Fruit fly (Drosophila melanogaster) whole organism, embryonic: ENCODE measurements around the gene Pdhb.

Experiments
- Abd-B ChIP-seq: fragments of 200-800 bp; sonication (Bioruptor generic); optimal IDR thresholded peaks from 2 replicates; lab custom pipeline; 2018; ENCODE audit warnings: missing biosample characterization, mild to moderate bottlenecking, missing genetic modification characterization, moderate library complexity
- Adf1 ChIP-seq: fragments of 200-800 bp; sonication (Bioruptor generic); IDR thresholded peaks from 2 replicates; pipeline ENCODE4 v1.3.6; 2022; ENCODE audit warnings: missing biosample characterization, missing genetic modification characterization
- CG11247 ChIP-seq: fragments of 200-800 bp; sonication (Bioruptor generic); IDR thresholded peaks from 2 replicates; pipeline ENCODE4 v1.3.6; 2022; ENCODE audit warnings: missing biosample characterization, missing genetic modification characterization
- CG11695 ChIP-seq: fragments of 200-800 bp; sonication (Bioruptor generic); IDR thresholded peaks from 3 replicates; pipeline ENCODE4 v1.3.6; 2022; ENCODE audit warnings: missing biosample characterization, missing genetic modification characterization
- CG13287 ChIP-seq: fragments of 200-800 bp; sonication (Bioruptor generic); IDR thresholded peaks from 2 replicates; pipeline ENCODE4 v1.3.6; 2022; ENCODE audit warnings: missing biosample characterization, missing genetic modification characterization; ENCODE audit not compliant: partially characterized antibody
- CG15073 ChIP-seq: fragments of 200-800 bp; sonication (Bioruptor generic); optimal IDR thresholded peaks from 2 replicates; lab custom pipeline; 2016; ENCODE audit warnings: missing biosample characterization, missing genetic modification characterization
- CG15601 ChIP-seq: fragments of 200-800 bp; sonication (Bioruptor generic); optimal IDR thresholded peaks from 3 replicates; lab custom pipeline; 2019; ENCODE audit warnings: missing biosample characterization, mild to moderate bottlenecking, missing genetic modification characterization, moderate library complexity
- CG2199 ChIP-seq: fragments of 200-800 bp; sonication (Bioruptor generic); IDR thresholded peaks from 3 replicates; pipeline ENCODE4 v1.3.6; 2022; ENCODE audit warnings: missing biosample characterization, missing genetic modification characterization
- CG32772 ChIP-seq: fragments of 200-800 bp; sonication (Bioruptor generic); IDR thresholded peaks from 2 replicates; pipeline ENCODE4 v1.3.6; 2022; ENCODE audit warnings: missing biosample characterization, missing genetic modification characterization
- CG34376 ChIP-seq: fragments of 200-800 bp; sonication (Bioruptor generic); optimal IDR thresholded peaks from 2 replicates; lab custom pipeline; 2018; ENCODE audit warnings: missing biosample characterization, mild to moderate bottlenecking, missing genetic modification characterization
- CG4707 ChIP-seq: fragments of 200-800 bp; sonication (Bioruptor generic); optimal IDR thresholded peaks from 2 replicates; lab custom pipeline; 2018; ENCODE audit warnings: missing biosample characterization, mild to moderate bottlenecking, missing genetic modification characterization, moderate library complexity
- CG6654 ChIP-seq: fragments of 200-800 bp; sonication (Bioruptor generic); optimal IDR thresholded peaks from 2 replicates; lab custom pipeline; 2017; ENCODE audit warnings: missing biosample characterization, mild to moderate bottlenecking, missing genetic modification characterization
- CG6791 ChIP-seq: fragments of 200-800 bp; sonication (Bioruptor generic); IDR thresholded peaks from 3 replicates; pipeline ENCODE4 v1.3.6; 2022; ENCODE audit warnings: missing biosample characterization, missing genetic modification characterization; ENCODE audit not compliant: partially characterized antibody
- CG7357 ChIP-seq: fragments of 200-800 bp; sonication (Bioruptor generic); IDR thresholded peaks from 3 replicates; pipeline ENCODE4 v1.3.6; 2022; ENCODE audit warnings: missing biosample characterization, missing genetic modification characterization
- CG7963 ChIP-seq: fragments of 200-800 bp; sonication (Bioruptor generic); IDR thresholded peaks from 3 replicates; pipeline ENCODE4 v1.3.6; 2022; ENCODE audit warnings: missing biosample characterization, missing genetic modification characterization; ENCODE audit not compliant: partially characterized antibody
- CG9727 ChIP-seq: fragments of 200-800 bp; sonication (Bioruptor generic); optimal IDR thresholded peaks from 3 replicates; lab custom pipeline; 2017; ENCODE audit warnings: missing biosample characterization, mild to moderate bottlenecking, missing genetic modification characterization
- Camta ChIP-seq: fragments of 200-800 bp; sonication (Bioruptor generic); optimal IDR thresholded peaks from 2 replicates; lab custom pipeline; 2016; ENCODE audit warnings: missing biosample characterization, missing genetic modification characterization
- GATAe ChIP-seq: fragments of 200-800 bp; sonication (Bioruptor generic); conservative IDR thresholded peaks from 2 replicates; pipeline ENCODE4 v1.3.6; 2022; ENCODE audit warnings: missing biosample characterization, missing genetic modification characterization
- HHEX ChIP-seq: fragments of 200-800 bp; sonication (Bioruptor generic); optimal IDR thresholded peaks from 3 replicates; lab custom pipeline; 2017; ENCODE audit warnings: missing biosample characterization, mild to moderate bottlenecking, missing genetic modification characterization, missing genetic modification reagents
- Lim3 ChIP-seq: fragments of 200-800 bp; sonication (Bioruptor generic); IDR thresholded peaks from 2 replicates; pipeline ENCODE4 v1.3.6; 2022; ENCODE audit warnings: missing biosample characterization, missing genetic modification characterization
- Lpt ChIP-seq: fragments of >200 bp; optimal IDR thresholded peaks from 2 replicates; lab custom pipeline; 2018; ENCODE audit warnings: missing biosample characterization, missing genetic modification characterization
- MBD-R2 ChIP-seq: fragments of 200-800 bp; sonication (Bioruptor generic); IDR thresholded peaks from 2 replicates; pipeline ENCODE4 v1.3.6; 2022; ENCODE audit warnings: missing biosample characterization, missing genetic modification characterization
- PHDP ChIP-seq: fragments of 200-800 bp; sonication (Bioruptor generic); optimal IDR thresholded peaks from 3 replicates; lab custom pipeline; 2018; ENCODE audit warnings: missing biosample characterization, mild to moderate bottlenecking, missing genetic modification characterization, moderate library complexity
- Rx ChIP-seq: fragments of 200-800 bp; sonication (Bioruptor generic); IDR thresholded peaks from 2 replicates; pipeline ENCODE4 v1.3.6; 2022; ENCODE audit warnings: missing biosample characterization, missing genetic modification characterization
- Sry-β ChIP-seq: fragments of 200-800 bp; sonication (Bioruptor generic); optimal IDR thresholded peaks from 2 replicates; lab custom pipeline; 2018; ENCODE audit warnings: missing biosample characterization, mild to moderate bottlenecking, missing genetic modification characterization, moderate library complexity
- Ssrp ChIP-seq: fragments of 200-800 bp; sonication (Bioruptor generic); optimal IDR thresholded peaks from 2 replicates; lab custom pipeline; 2018; ENCODE audit warnings: missing biosample characterization, mild to moderate bottlenecking, missing genetic modification characterization, moderate library complexity
- al ChIP-seq: fragments of 200-800 bp; sonication (Bioruptor generic); IDR thresholded peaks from 2 replicates; pipeline ENCODE4 v1.3.6; 2022; ENCODE audit warnings: missing biosample characterization, missing genetic modification characterization
- aop ChIP-seq: fragments of 200-800 bp; sonication (Bioruptor generic); IDR thresholded peaks from 2 replicates; pipeline ENCODE4 v1.3.6; 2022; ENCODE audit warnings: missing biosample characterization, missing genetic modification characterization
- ap ChIP-seq: fragments of 200-800 bp; sonication (Bioruptor generic); IDR thresholded peaks from 2 replicates; pipeline ENCODE4 v1.3.6; 2022; ENCODE audit warnings: missing biosample characterization, missing genetic modification characterization
- ash1 ChIP-seq: fragments of 200-800 bp; sonication (Bioruptor generic); optimal IDR thresholded peaks from 2 replicates; lab custom pipeline; 2018; ENCODE audit warnings: missing biosample characterization, mild to moderate bottlenecking, missing genetic modification characterization
- croc ChIP-seq: fragments of 200-800 bp; sonication (Bioruptor generic); conservative IDR thresholded peaks from 3 replicates; pipeline ENCODE4 v1.3.6; 2022; ENCODE audit warnings: missing biosample characterization, missing genetic modification characterization
- danr ChIP-seq: fragments of 200-800 bp; sonication (Bioruptor generic); IDR thresholded peaks from 2 replicates; pipeline ENCODE4 v1.3.6; 2022; ENCODE audit warnings: missing biosample characterization, missing genetic modification characterization
- exex ChIP-seq: fragments of 200-800 bp; sonication (Bioruptor generic); optimal IDR thresholded peaks from 4 replicates; lab custom pipeline; 2018; ENCODE audit warnings: missing biosample characterization, mild to moderate bottlenecking, missing genetic modification characterization, moderate library complexity
- ind ChIP-seq: fragments of 200-800 bp; sonication (Bioruptor generic); optimal IDR thresholded peaks from 3 replicates; lab custom pipeline; 2016; ENCODE audit warnings: missing biosample characterization, missing genetic modification characterization
- insv ChIP-seq, 2 experiments: fragments of 200-800 bp; sonication (Bioruptor generic); optimal IDR thresholded peaks; 3 replicates each; lab custom pipeline; 2016 to 2018; ENCODE audit warnings: missing biosample characterization in 2 of 2, missing genetic modification characterization in 2 of 2
- inv ChIP-seq: fragments of 200-800 bp; sonication (Bioruptor generic); IDR thresholded peaks from 2 replicates; pipeline ENCODE4 v1.3.6; 2022; ENCODE audit warnings: missing biosample characterization, missing genetic modification characterization; ENCODE audit not compliant: partially characterized antibody
- kay ChIP-seq: fragments of 200-800 bp; sonication (Bioruptor generic); optimal IDR thresholded peaks from 2 replicates; lab custom pipeline; 2016; ENCODE audit warnings: missing biosample characterization, missing genetic modification characterization
- lbe ChIP-seq: fragments of 200-800 bp; sonication (Bioruptor generic); optimal IDR thresholded peaks from 2 replicates; lab custom pipeline; 2016; ENCODE audit warnings: missing biosample characterization, mild to moderate bottlenecking, missing genetic modification characterization
- luna ChIP-seq: fragments of 200-800 bp; sonication (Bioruptor generic); optimal IDR thresholded peaks from 2 replicates; lab custom pipeline; 2016; ENCODE audit warnings: missing biosample characterization, missing genetic modification characterization
- nerfin-1 ChIP-seq: fragments of 200-800 bp; sonication (Bioruptor generic); optimal IDR thresholded peaks from 3 replicates; lab custom pipeline; 2019; ENCODE audit warnings: missing biosample characterization, mild to moderate bottlenecking, missing genetic modification characterization, moderate library complexity
- onecut ChIP-seq: fragments of 200-800 bp; sonication (Bioruptor generic); IDR thresholded peaks from 2 replicates; pipeline ENCODE4 v1.3.6; 2022; ENCODE audit warnings: missing biosample characterization, missing genetic modification characterization
- pb ChIP-seq: fragments of 200-800 bp; sonication (Bioruptor generic); optimal IDR thresholded peaks from 3 replicates; lab custom pipeline; 2016; ENCODE audit warnings: missing biosample characterization, missing genetic modification characterization
- pzg ChIP-seq: fragments of 200-800 bp; sonication (Bioruptor generic); optimal IDR thresholded peaks from 3 replicates; lab custom pipeline; 2018; ENCODE audit warnings: missing biosample characterization, mild to moderate bottlenecking, missing genetic modification characterization, moderate library complexity
- run ChIP-seq: fragments of 200-800 bp; sonication (Bioruptor generic); optimal IDR thresholded peaks from 3 replicates; lab custom pipeline; 2018; ENCODE audit warnings: missing biosample characterization, mild to moderate bottlenecking, missing genetic modification characterization
- sd ChIP-seq: fragments of 200-800 bp; sonication (Bioruptor generic); optimal IDR thresholded peaks from 3 replicates; lab custom pipeline; 2018; ENCODE audit warnings: missing biosample characterization, mild to moderate bottlenecking, missing genetic modification characterization, moderate library complexity
- shn ChIP-seq: fragments of 200-800 bp; sonication (Bioruptor generic); optimal IDR thresholded peaks from 3 replicates; lab custom pipeline; 2016; ENCODE audit warnings: missing biosample characterization, missing genetic modification characterization
- sob ChIP-seq: fragments of 200-800 bp; sonication (Bioruptor generic); IDR thresholded peaks from 2 replicates; pipeline ENCODE4 v1.3.6; 2022; ENCODE audit warnings: missing biosample characterization, missing genetic modification characterization
- sug ChIP-seq: fragments of 200-800 bp; optimal IDR thresholded peaks from 2 replicates; lab custom pipeline; 2019; ENCODE audit warnings: missing biosample characterization, mild to moderate bottlenecking, missing genetic modification characterization, moderate library complexity
- unpg ChIP-seq: fragments of 200-800 bp; sonication (Bioruptor generic); optimal IDR thresholded peaks from 3 replicates; lab custom pipeline; 2018; ENCODE audit warnings: missing biosample characterization, mild to moderate bottlenecking, missing genetic modification characterization, moderate library complexity

Pdhb gene

DNA sequence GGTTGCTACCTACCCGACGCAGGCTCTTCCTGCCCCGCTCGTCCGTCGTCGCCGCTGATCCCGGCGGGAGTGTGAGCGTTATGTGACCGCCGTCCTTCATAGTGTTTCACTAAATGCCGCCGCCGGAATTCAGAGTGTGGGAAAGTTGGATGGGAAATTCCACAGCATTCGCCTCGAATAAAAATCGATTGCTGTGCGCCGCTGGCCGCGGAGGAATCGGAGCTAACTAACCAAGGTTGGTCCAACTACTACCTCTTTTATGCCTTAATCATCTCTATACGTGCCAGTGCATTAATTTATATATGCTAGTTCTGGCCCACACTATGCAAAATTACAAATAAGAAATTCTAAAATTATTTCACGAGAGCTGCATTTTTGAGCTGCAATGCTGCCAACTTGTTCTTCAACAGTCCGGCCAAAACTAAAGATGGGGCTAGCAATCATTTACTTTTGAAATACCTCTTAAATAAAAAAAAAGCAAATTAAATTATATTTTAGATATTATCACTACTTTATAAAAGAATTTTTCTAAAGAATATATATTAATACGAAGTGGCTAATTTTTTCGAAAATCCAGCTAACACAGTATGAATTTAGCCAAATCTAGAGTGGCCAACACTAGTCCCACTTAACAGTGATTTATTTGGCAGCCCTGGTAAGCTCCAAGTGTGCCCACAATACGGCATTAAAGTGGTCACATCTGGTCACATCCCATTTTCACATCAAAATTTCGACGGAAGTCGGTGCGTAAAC, at the start of gene Pdhb, which contains the start of gene alpha-Man-Ib (continued):
- TF ChIP-seq CG32772 (GFP tag; lab: Robert Waterston, UW) (peak; percentile 69), al (GFP tag; lab: Robert Waterston, UW) (peak; percentile 85), run (tag; lab: Kevin White, UChicago) (no peak), CG6791 (GFP tag; lab: Robert Waterston, UW) (no peak), shn (peak; percentile 29), ap (GFP tag; lab: Robert Waterston, UW) (0 out of 2 replicates have a peak, but pooled peaks have one; percentile 32), MBD-R2 (GFP tag; lab: Robert Waterston, UW) (peak; percentile 92), CG15601 (tag; lab: Kevin White, UChicago) (peak; percentile 81), CG2199 (GFP tag; lab: Robert Waterston, UW) (no peak), ash1 (GFP tag; lab: Kevin White, UChicago) (no peak), kay (GFP tag; lab: Kevin White, UChicago) (peak; percentile 59), ind (peak; percentile 83), Sry-β (GFP tag; lab: Kevin White, UChicago) (peak; percentile 94), croc (GFP tag; lab: Robert Waterston, UW) (peak; percentile 67), Rx (GFP tag; lab: Robert Waterston, UW) (peak; percentile 44), sug (peak; percentile 74), pb (GFP tag; lab: Kevin White, UChicago) (no peak), Camta (peak; percentile 5), onecut (GFP tag; lab: Robert Waterston, UW) (peak; percentile 97), CG7357 (GFP tag; lab: Robert Waterston, UW) (peak; percentile 75), exex (peak; percentile 51), HHEX (GFP tag; lab: Kevin White, UChicago) (peak; percentile 44), CG4707 (GFP tag; lab: Kevin White, UChicago) (no peak), unpg (peak; percentile 76), Abd-B (GFP tag; lab: Kevin White, UChicago) (peak; percentile 94), insv (GFP tag; optimal IDR thresholded peaks at IDR 0.05; lab: Kevin White, UChicago) (peak in 1 of 2 experiments; percentile 51), Lpt (GFP tag; lab: Kevin White, UChicago) (no peak), CG15073 (GFP tag; lab: Kevin White, UChicago) (peak; percentile 29), CG6654 (GFP tag; lab: Kevin White, UChicago) (peak; percentile 5), CG7963 (GFP tag; lab: Robert Waterston, UW) (no peak), lbe (GFP tag; lab: Kevin White, UChicago) (peak; percentile 72), CG34376 (GFP tag; lab: Kevin White, UChicago) (no peak), CG11695 (GFP tag; lab: Robert Waterston, UW) (peak; percentile 57; the same call in 1 of the 3 replicates), sob (GFP tag; lab: Robert Waterston, UW) (peak; percentile 83; the same call in 1 of the 2 replicates), pzg (peak; percentile 88), luna (GFP tag; lab: Kevin White, UChicago) (no peak), PHDP (tag; lab: Kevin White, UChicago) (peak; percentile 72), Adf1 (GFP tag; lab: Robert Waterston, UW) (peak; percentile 50), GATAe (peak; percentile 38; the same call in 1 of the 2 replicates), CG11247 (GFP tag; lab: Robert Waterston, UW) (peak; percentile 76), Lim3 (GFP tag; lab: Robert Waterston, UW) (0 out of 2 replicates have a peak, but pooled peaks have one; percentile 16), danr (peak; percentile 63; the same call in 1 of the 2 replicates), aop (GFP tag; lab: Robert Waterston, UW) (no peak), nerfin-1 (tag; lab: Kevin White, UChicago) (peak; percentile 84), CG9727 (GFP tag; lab: Kevin White, UChicago) (peak; percentile 81), Ssrp (peak; percentile 81), CG13287 (peak; percentile 56), sd (tag; lab: Kevin White, UChicago) (peak; percentile 92), inv (GFP tag; lab: Robert Waterston, UW) (no peak; the same call in 1 of the 2 replicates)
